Worm (Caenorhabditis elegans): ENCODE measurements around the gene nhr-101.

Gene nhr-101

ce11 chrV:11531100-11531499, 39.2 kb upstream of the nhr-101 start:
- TF ChIP-seq ets-4 (tag; optimal IDR thresholded peaks at IDR 0.05) (no peak), che-1 (tag; optimal IDR thresholded peaks at IDR 0.05) (no peak), ceh-19 (GFP tag; optimal IDR thresholded peaks at IDR 0.05) (no peak), sox-4 (tag; optimal IDR thresholded peaks at IDR 0.05) (no peak), hlh-13 (GFP tag; optimal IDR thresholded peaks at IDR 0.05) (no peak), elt-4 (tag; optimal IDR thresholded peaks at IDR 0.05) (no peak), nhr-11 (tag; optimal IDR thresholded peaks at IDR 0.05) (no peak), ceh-30 (tag; optimal IDR thresholded peaks at IDR 0.05) (no peak), hlh-30 (tag; optimal IDR thresholded peaks at IDR 0.05; ENCODE audit: insufficient read depth) (no peak), ceh-31 (tag; optimal IDR thresholded peaks at IDR 0.05) (no peak), ztf-16 (tag; optimal IDR thresholded peaks at IDR 0.05) (no peak), F13H6.1 (tag; optimal IDR thresholded peaks at IDR 0.05) (no peak), ceh-22 (tag; optimal IDR thresholded peaks at IDR 0.05) (no peak), rnt-1 (tag; optimal IDR thresholded peaks at IDR 0.05) (no peak), C08G9.2 (tag; optimal IDR thresholded peaks at IDR 0.05) (no peak), hlh-15 (tag; optimal IDR thresholded peaks at IDR 0.05) (no peak), K09A11.1 (tag; optimal IDR thresholded peaks at IDR 0.05; ENCODE audit: insufficient read depth) (no peak), tbx-7 (tag; optimal IDR thresholded peaks at IDR 0.05) (no peak), Y22D7AL.16 (tag; optimal IDR thresholded peaks at IDR 0.05) (no peak)

- TF ChIP-seq pax-1 (tag; optimal IDR thresholded peaks at IDR 0.05) (no peak), ceh-31 (tag; optimal IDR thresholded peaks at IDR 0.05) (peak; percentile 44), tbx-2 (tag; optimal IDR thresholded peaks at IDR 0.05) (peak; percentile 55), K02D7.2 (tag; optimal IDR thresholded peaks at IDR 0.05) (no peak), odd-2 (tag; optimal IDR thresholded peaks at IDR 0.05) (no peak), hlh-30 (tag; optimal IDR thresholded peaks at IDR 0.05; ENCODE audit: insufficient read depth) (peak; percentile 32), dmd-4 (tag; optimal IDR thresholded peaks at IDR 0.05; ENCODE audit: borderline replicate concordance) (no peak), T23F11.4 (GFP tag; optimal IDR thresholded peaks at IDR 0.05) (peak; percentile 18), F13H6.1 (tag; optimal IDR thresholded peaks at IDR 0.05) (peak; percentile 6), unc-55 (GFP tag; optimal IDR thresholded peaks at IDR 0.05) (peak; percentile 29), C08G9.2 (tag; optimal IDR thresholded peaks at IDR 0.05) (peak; percentile 22), ets-4 (tag; optimal IDR thresholded peaks at IDR 0.05) (peak; percentile 33), lin-11 (tag; optimal IDR thresholded peaks at IDR 0.05) (no peak), ztf-16 (tag; optimal IDR thresholded peaks at IDR 0.05) (peak; percentile 30), rnt-1 (tag; optimal IDR thresholded peaks at IDR 0.05) (peak; percentile 55), ceh-34 (tag; optimal IDR thresholded peaks at IDR 0.05) (no peak), pqm-1 (tag; optimal IDR thresholded peaks at IDR 0.05) (peak; percentile 4), ceh-22 (tag; optimal IDR thresholded peaks at IDR 0.05) (no peak), elt-4 (tag; optimal IDR thresholded peaks at IDR 0.05) (no peak), hlh-8 (tag; optimal IDR thresholded peaks at IDR 0.05) (peak; percentile 92), nfya-1 (tag; optimal IDR thresholded peaks at IDR 0.05) (no peak), ceh-18 (tag; optimal IDR thresholded peaks at IDR 0.05) (peak; percentile 96), sdc-2 (tag; optimal IDR thresholded peaks at IDR 0.05) (peak; percentile 30), gmeb-2 (tag; optimal IDR thresholded peaks at IDR 0.05) (no peak)
Measured at ce11 chrV:11531831-11532534, 38.3 kb upstream of the nhr-101 start.

- TF ChIP-seq fkh-10 (GFP tag; optimal IDR thresholded peaks at IDR 0.05) (no peak), nfya-1 (tag; optimal IDR thresholded peaks at IDR 0.05) (no peak), tbx-2 (tag; optimal IDR thresholded peaks at IDR 0.05) (no peak), pros-1 (tag; optimal IDR thresholded peaks at IDR 0.05) (no peak), pag-3 (tag; optimal IDR thresholded peaks at IDR 0.05; ENCODE audit: borderline replicate concordance) (no peak), sdc-2 (tag; optimal IDR thresholded peaks at IDR 0.05) (no peak), C38D4.7 (GFP tag; optimal IDR thresholded peaks at IDR 0.05) (no peak), pqm-1 (tag; optimal IDR thresholded peaks at IDR 0.05) (no peak), dve-1 (tag; optimal IDR thresholded peaks at IDR 0.05) (no peak), dmd-4 (tag; optimal IDR thresholded peaks at IDR 0.05; ENCODE audit: borderline replicate concordance) (no peak), hlh-8 (tag; optimal IDR thresholded peaks at IDR 0.05) (no peak), ztf-16 (tag; optimal IDR thresholded peaks at IDR 0.05) (no peak), hlh-13 (GFP tag; optimal IDR thresholded peaks at IDR 0.05) (no peak), lin-11 (tag; optimal IDR thresholded peaks at IDR 0.05) (no peak)
Measured at ce11 chrV:11532535-11532853, 37.8 kb upstream of the nhr-101 start.

All from whole organism, late embryonic.